Worm (Caenorhabditis elegans) whole organism, young adult: Measurements from ENCODE around the gene clh-1.

Source experiments
- B0035.1 ChIP-seq: sonication (generic microtip); optimal IDR thresholded peaks from 2 replicates; lab custom pipeline; 2016; ENCODE audit warnings: missing genetic modification characterization, mild to moderate bottlenecking, missing compliant biosample characterization, missing genotype, missing genetic modification reagents
- B0261.1 ChIP-seq: sonication (generic microtip); optimal IDR thresholded peaks from 2 replicates; lab custom pipeline; 2016; ENCODE audit warnings: mild to moderate bottlenecking, missing genetic modification characterization, moderate library complexity, missing compliant biosample characterization
- C06A6.2 ChIP-seq: fragments of 200-800 bp; sonication (Bioruptor generic); conservative IDR thresholded peaks from 2 replicates; pipeline ENCODE4 v1.3.6; 2022; ENCODE audit warnings: missing genetic modification characterization, missing compliant biosample characterization
- D2030.7 ChIP-seq: fragments of 200-800 bp; sonication (Bioruptor generic); IDR thresholded peaks from 2 replicates; pipeline ENCODE4 v1.3.6; 2022; ENCODE audit warnings: missing genetic modification reagents, missing genetic modification characterization, missing compliant biosample characterization
- F10E7.11 ChIP-seq: sonication (generic microtip); optimal IDR thresholded peaks from 2 replicates; lab custom pipeline; 2017; ENCODE audit warnings: mild to moderate bottlenecking, missing genetic modification characterization, moderate library complexity, missing compliant biosample characterization
- F22D6.2 ChIP-seq: sonication (generic microtip); optimal IDR thresholded peaks from 2 replicates; lab custom pipeline; 2016; ENCODE audit warnings: mild to moderate bottlenecking, missing genetic modification characterization, missing compliant biosample characterization
- F49E8.2 ChIP-seq: sonication (generic microtip); optimal IDR thresholded peaks from 3 replicates; lab custom pipeline; 2017; ENCODE audit warnings: missing genetic modification characterization, mild to moderate bottlenecking, missing compliant biosample characterization, antibody characterized with exemption, moderate library complexity; ENCODE audit not compliant: insufficient read depth
- F52B5.7 ChIP-seq: sonication (generic microtip); optimal IDR thresholded peaks from 2 replicates; lab custom pipeline; 2016; ENCODE audit warnings: mild to moderate bottlenecking, missing genetic modification characterization, missing compliant biosample characterization
- F57C9.4 ChIP-seq: sonication (generic microtip); optimal IDR thresholded peaks from 2 replicates; lab custom pipeline; 2017; ENCODE audit warnings: mild to moderate bottlenecking, missing genetic modification characterization, missing compliant biosample characterization
- T07F8.4 ChIP-seq: sonication (generic microtip); optimal IDR thresholded peaks from 2 replicates; lab custom pipeline; 2016; ENCODE audit warnings: mild to moderate bottlenecking, missing genetic modification characterization, moderate library complexity, missing compliant biosample characterization
- Y53F4B.3 ChIP-seq: fragments of 200-800 bp; sonication (Bioruptor generic); IDR thresholded peaks from 2 replicates; pipeline ENCODE4 v1.3.6; 2022; ENCODE audit warnings: missing genetic modification reagents, missing genetic modification characterization, missing compliant biosample characterization
- Y79H2A.3 ChIP-seq: fragments of 200-800 bp; sonication (Bioruptor generic); conservative IDR thresholded peaks from 2 replicates; pipeline ENCODE4 v1.3.6; 2022; ENCODE audit warnings: missing genetic modification reagents, missing genetic modification characterization, missing compliant biosample characterization
- ZK185.1 ChIP-seq: sonication (generic microtip); optimal IDR thresholded peaks from 2 replicates; lab custom pipeline; 2016; ENCODE audit warnings: mild to moderate bottlenecking, missing genetic modification characterization, missing compliant biosample characterization; ENCODE audit not compliant: poor library complexity, severe bottlenecking
- aptf-3 ChIP-seq: fragments of 200-800 bp; sonication (Bioruptor generic); IDR thresholded peaks from 2 replicates; pipeline ENCODE4 v1.3.6; 2022; ENCODE audit warnings: missing genetic modification characterization, missing compliant biosample characterization
- attf-5 ChIP-seq: fragments of 200-800 bp; sonication (Bioruptor generic); optimal IDR thresholded peaks from 2 replicates; lab custom pipeline; 2018; ENCODE audit warnings: mild to moderate bottlenecking, missing genetic modification characterization, missing compliant biosample characterization
- ccch-3 ChIP-seq: fragments of 200-800 bp; sonication (Bioruptor generic); optimal IDR thresholded peaks from 2 replicates; lab custom pipeline; 2018; ENCODE audit warnings: mild to moderate bottlenecking, missing genetic modification characterization, missing compliant biosample characterization
- cebp-2 ChIP-seq: fragments of 200-800 bp; sonication (Bioruptor generic); IDR thresholded peaks from 2 replicates; pipeline ENCODE4 v1.3.6; 2022; ENCODE audit warnings: missing genetic modification characterization, missing compliant biosample characterization
- ceh-27 ChIP-seq: fragments of 200-800 bp; sonication (Bioruptor generic); optimal IDR thresholded peaks from 2 replicates; lab custom pipeline; 2018; ENCODE audit warnings: mild to moderate bottlenecking, missing genetic modification characterization, moderate library complexity, missing compliant biosample characterization
- ceh-58 ChIP-seq: fragments of 200-800 bp; sonication (Bioruptor generic); IDR thresholded peaks from 2 replicates; pipeline ENCODE4 v1.3.6; 2022; ENCODE audit warnings: missing genetic modification characterization, missing compliant biosample characterization
- die-1 ChIP-seq: sonication (generic microtip); optimal IDR thresholded peaks from 2 replicates; lab custom pipeline; 2016; ENCODE audit warnings: missing genotype, mild to moderate bottlenecking, missing genetic modification characterization, missing compliant biosample characterization
- dox-1 ChIP-seq: fragments of 200-800 bp; sonication (Bioruptor generic); IDR thresholded peaks from 2 replicates; pipeline ENCODE4 v1.3.6; 2022; ENCODE audit warnings: missing genetic modification reagents, missing genetic modification characterization, missing compliant biosample characterization
- dpl-1 ChIP-seq: fragments of 150-350 bp; optimal IDR thresholded peaks from 2 replicates; lab custom pipeline; 2014; ENCODE audit warnings: missing biosample characterization, missing genetic modification reagents, missing genetic modification characterization
- egl-44 ChIP-seq: fragments of 200-800 bp; sonication (Bioruptor generic); IDR thresholded peaks from 2 replicates; pipeline ENCODE4 v1.3.6; 2022; ENCODE audit warnings: missing genetic modification reagents, missing genetic modification characterization, missing compliant biosample characterization
- ekl-4 ChIP-seq: fragments of 200-800 bp; sonication (Bioruptor generic); IDR thresholded peaks from 2 replicates; pipeline ENCODE4 v1.3.6; 2022; ENCODE audit warnings: missing genetic modification reagents, missing genetic modification characterization, missing compliant biosample characterization
- hlh-26 ChIP-seq: fragments of 200-800 bp; sonication (Bioruptor generic); conservative IDR thresholded peaks from 2 replicates; pipeline ENCODE4 v1.3.6; 2022; ENCODE audit warnings: missing genetic modification reagents, missing genetic modification characterization, missing compliant biosample characterization
- hmg-20 ChIP-seq: fragments of 200-800 bp; sonication (Bioruptor generic); IDR thresholded peaks from 2 replicates; pipeline ENCODE4 v1.3.6; 2022; ENCODE audit warnings: missing genetic modification reagents, missing genetic modification characterization, missing compliant biosample characterization
- lin-26 ChIP-seq: fragments of 200-800 bp; sonication (Bioruptor generic); IDR thresholded peaks from 2 replicates; pipeline ENCODE4 v1.3.6; 2022; ENCODE audit warnings: missing genetic modification reagents, missing genetic modification characterization, missing compliant biosample characterization
- lin-54 ChIP-seq: fragments of 200-800 bp; sonication (Bioruptor generic); optimal IDR thresholded peaks from 2 replicates; lab custom pipeline; 2018; ENCODE audit warnings: mild to moderate bottlenecking, missing genetic modification characterization, missing compliant biosample characterization
- lsl-1 ChIP-seq: fragments of 200-800 bp; sonication (Bioruptor generic); optimal IDR thresholded peaks from 2 replicates; lab custom pipeline; 2018; ENCODE audit warnings: mild to moderate bottlenecking, missing genetic modification characterization, moderate library complexity, missing compliant biosample characterization
- madf-6 ChIP-seq: fragments of 200-800 bp; sonication (Bioruptor generic); IDR thresholded peaks from 2 replicates; pipeline ENCODE4 v1.3.6; 2022; ENCODE audit warnings: missing genetic modification reagents, missing genetic modification characterization, missing compliant biosample characterization
- madf-8 ChIP-seq: fragments of 200-800 bp; sonication (Bioruptor generic); conservative IDR thresholded peaks from 2 replicates; pipeline ENCODE4 v1.3.6; 2022; ENCODE audit warnings: missing genetic modification reagents, missing genetic modification characterization, missing compliant biosample characterization
- mel-28 ChIP-seq: sonication (generic microtip); optimal IDR thresholded peaks from 2 replicates; lab custom pipeline; 2016; ENCODE audit warnings: borderline replicate concordance, mild to moderate bottlenecking, missing genetic modification characterization, missing compliant biosample characterization
- mes-4 ChIP-seq: sonication (generic microtip); optimal IDR thresholded peaks from 2 replicates; lab custom pipeline; 2016; ENCODE audit warnings: missing genotype, missing genetic modification characterization, missing compliant biosample characterization
- nfyb-1 ChIP-seq: fragments of 200-800 bp; sonication (Bioruptor generic); IDR thresholded peaks from 2 replicates; pipeline ENCODE4 v1.3.6; 2022; ENCODE audit warnings: missing genetic modification reagents, missing genetic modification characterization, missing compliant biosample characterization
- nhr-179 ChIP-seq: sonication (generic microtip); optimal IDR thresholded peaks from 2 replicates; lab custom pipeline; 2016; ENCODE audit warnings: mild to moderate bottlenecking, missing genetic modification characterization, missing compliant biosample characterization
- nhr-80 ChIP-seq: sonication (generic microtip); optimal IDR thresholded peaks from 2 replicates; lab custom pipeline; 2016; ENCODE audit warnings: missing genetic modification characterization, missing compliant biosample characterization
- snpc-1.3 ChIP-seq: sonication (generic microtip); optimal IDR thresholded peaks from 2 replicates; lab custom pipeline; 2017; ENCODE audit warnings: missing genetic modification characterization, mild to moderate bottlenecking, missing compliant biosample characterization, antibody characterized with exemption, moderate library complexity, missing genotype, missing genetic modification reagents; ENCODE audit not compliant: insufficient read depth
- snpc-3.4 ChIP-seq: sonication (generic microtip); optimal IDR thresholded peaks from 2 replicates; lab custom pipeline; 2017; ENCODE audit warnings: missing genetic modification characterization, mild to moderate bottlenecking, missing compliant biosample characterization, antibody characterized with exemption, moderate library complexity, missing genotype, missing genetic modification reagents
- tbx-9 ChIP-seq: sonication (generic microtip); optimal IDR thresholded peaks from 2 replicates; lab custom pipeline; 2016; ENCODE audit warnings: borderline replicate concordance, missing genetic modification characterization, inconsistent platforms, missing compliant biosample characterization
- unc-130 ChIP-seq: sonication (generic microtip); optimal IDR thresholded peaks from 2 replicates; lab custom pipeline; 2016; ENCODE audit warnings: missing genetic modification reagents, missing genetic modification characterization, missing compliant biosample characterization
- unc-62 ChIP-seq: fragments of 150-350 bp; optimal IDR thresholded peaks from 2 replicates; lab custom pipeline; 2014; ENCODE audit warnings: missing biosample characterization, missing genetic modification reagents, missing genetic modification characterization
- ztf-28 ChIP-seq: fragments of 200-800 bp; sonication (Bioruptor generic); IDR thresholded peaks from 2 replicates; pipeline ENCODE4 v1.3.6; 2022; ENCODE audit warnings: missing genetic modification reagents, missing genetic modification characterization, missing compliant biosample characterization

The clh-1 gene

DNA sequence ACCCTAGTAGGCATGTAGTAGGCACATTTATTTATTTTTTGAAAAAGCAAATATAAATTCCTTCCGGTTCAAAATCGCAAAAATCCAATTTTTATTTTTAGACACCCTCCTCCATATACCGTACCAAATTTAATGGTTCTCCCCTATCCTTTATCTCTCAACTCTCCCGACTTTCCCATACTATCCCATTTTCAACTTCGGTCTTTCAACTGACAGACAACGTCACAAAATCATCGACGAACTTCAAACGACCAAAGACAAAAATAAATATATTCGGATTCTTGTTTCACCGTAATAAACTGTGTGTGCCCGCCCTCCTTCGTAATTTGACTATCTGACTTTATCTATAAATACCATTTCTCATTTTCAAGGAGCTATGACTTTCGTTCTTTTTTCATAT lies 21.1 kb downstream of the clh-1 start, which contains the start of gene T27D12.6:
Gene T27D12.6, plus strand, starts transcription at position 301 of the 400 bp plus-strand sequence.
- TF ChIP-seq F49E8.2 (tag; lab: Kevin White, UChicago) (no peak), ccch-3 (GFP tag; lab: Kevin White, UChicago) (no peak), hmg-20 (GFP tag; lab: Robert Waterston, UW) (no peak), egl-44 (GFP tag; lab: Robert Waterston, UW) (no peak), Y79H2A.3 (no peak), aptf-3 (no peak), ZK185.1 (tag; lab: Kevin White, UChicago) (no peak), tbx-9 (tag; lab: Kevin White, UChicago) (no peak), dpl-1 (no peak), nhr-179 (tag; lab: Kevin White, UChicago) (no peak), ceh-58 (GFP tag; lab: Robert Waterston, UW) (no peak), cebp-2 (GFP tag; lab: Robert Waterston, UW) (no peak), F10E7.11 (tag; lab: Kevin White, UChicago) (no peak), lsl-1 (GFP tag; lab: Kevin White, UChicago) (no peak), ztf-28 (GFP tag; lab: Robert Waterston, UW) (no peak), lin-26 (GFP tag; lab: Robert Waterston, UW) (no peak), F52B5.7 (tag; lab: Kevin White, UChicago) (no peak)

DNA sequence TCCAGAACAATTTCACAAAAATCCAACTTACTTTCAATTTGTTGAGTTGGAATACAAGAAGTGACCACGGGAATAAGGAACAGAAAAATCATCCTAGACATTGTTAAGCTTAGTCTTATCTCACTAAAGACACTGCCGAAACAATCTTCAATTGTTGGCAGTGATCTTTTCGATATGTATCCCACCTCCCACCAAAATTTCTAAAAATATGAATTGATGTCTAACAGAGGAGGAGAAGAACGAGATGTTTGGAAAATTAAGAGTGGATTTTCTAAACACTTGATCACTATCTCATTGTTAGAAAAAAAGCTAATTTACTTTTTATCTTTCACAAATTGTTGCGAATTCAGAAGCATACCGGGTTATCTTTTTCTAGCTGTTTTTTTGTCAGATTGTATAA lies 23.8 kb downstream of the clh-1 start, which contains the start of gene clec-144:
Gene clec-144, minus strand, starts transcription at position 101 of the 400 bp plus-strand sequence.
- TF ChIP-seq mes-4 (tag; lab: Kevin White, UChicago) (no peak), snpc-3.4 (tag; lab: Kevin White, UChicago) (no peak), hlh-26 (GFP tag; lab: Robert Waterston, UW) (no peak), D2030.7 (GFP tag; lab: Robert Waterston, UW) (no peak), Y53F4B.3 (no peak), madf-8 (GFP tag; lab: Robert Waterston, UW) (no peak), dox-1 (GFP tag; lab: Robert Waterston, UW) (no peak), nfyb-1 (GFP tag; lab: Robert Waterston, UW) (no peak), F57C9.4 (tag; lab: Kevin White, UChicago) (no peak), ceh-27 (no peak), unc-130 (GFP tag; lab: Kevin White, UChicago) (no peak), B0261.1 (tag; lab: Kevin White, UChicago) (no peak), F22D6.2 (tag; lab: Kevin White, UChicago) (no peak), lin-54 (GFP tag; lab: Kevin White, UChicago) (no peak), mel-28 (tag; lab: Kevin White, UChicago) (no peak), C06A6.2 (GFP tag; lab: Robert Waterston, UW) (no peak), madf-6 (no peak), T07F8.4 (tag; lab: Kevin White, UChicago) (no peak), snpc-1.3 (tag; lab: Kevin White, UChicago) (no peak), ekl-4 (GFP tag; lab: Robert Waterston, UW) (no peak)

ce11 chrII:11830601-11831000 lies 25.7 kb downstream of the clh-1 start:
- TF ChIP-seq die-1, result no peak
- TF ChIP-seq attf-5 (GFP tag; lab: Kevin White, UChicago), result peak; percentile 7
- TF ChIP-seq B0035.1 (tag; lab: Kevin White, UChicago), result no peak
- peak; percentile 31 for TF ChIP-seq nhr-80
- TF ChIP-seq unc-62 (GFP tag; lab: Kevin White, UChicago), result no peak
- TF ChIP-seq, all 124 proteins: peak for 2
